Worm (Caenorhabditis elegans) whole organism, late embryonic: ENCODE results near the gene Y55D5A.1.

Experiments
- ceh-22 ChIP-seq: sonication (generic microtip); optimal IDR thresholded peaks from 2 replicates; lab custom pipeline; 2017; ENCODE audit warnings: missing biosample characterization, missing genetic modification characterization
- dve-1 ChIP-seq: sonication (generic microtip); optimal IDR thresholded peaks from 2 replicates; lab custom pipeline; 2017; ENCODE audit warnings: antibody characterized with exemption, mild to moderate bottlenecking, missing genetic modification characterization, missing compliant biosample characterization
- ets-4 ChIP-seq: sonication (generic microtip); optimal IDR thresholded peaks from 2 replicates; lab custom pipeline; 2016; ENCODE audit warnings: missing genetic modification characterization, missing compliant biosample characterization
- fkh-10 ChIP-seq: fragments of 150-350 bp; optimal IDR thresholded peaks from 2 replicates; lab custom pipeline; 2014; ENCODE audit warnings: missing biosample characterization, missing genetic modification reagents, missing genetic modification characterization
- fkh-6 ChIP-seq: sonication (generic microtip); optimal IDR thresholded peaks from 2 replicates; lab custom pipeline; 2016; ENCODE audit warnings: missing genetic modification characterization, missing compliant biosample characterization
- hlh-15 ChIP-seq: sonication (generic microtip); optimal IDR thresholded peaks from 2 replicates; lab custom pipeline; 2016; ENCODE audit warnings: missing genetic modification characterization, missing compliant biosample characterization
- nhr-11 ChIP-seq: fragments of 150-350 bp; optimal IDR thresholded peaks from 2 replicates; lab custom pipeline; 2014; ENCODE audit warnings: missing biosample characterization, missing genetic modification characterization
- pha-2 ChIP-seq: sonication (generic microtip); optimal IDR thresholded peaks from 2 replicates; lab custom pipeline; 2017; ENCODE audit warnings: mild to moderate bottlenecking, missing genetic modification characterization, missing compliant biosample characterization
- pqm-1 ChIP-seq: sonication (generic microtip); optimal IDR thresholded peaks from 2 replicates; lab custom pipeline; 2016; ENCODE audit warnings: missing genetic modification characterization, missing compliant biosample characterization
- syd-9 ChIP-seq: sonication (generic microtip); optimal IDR thresholded peaks from 2 replicates; lab custom pipeline; 2016; ENCODE audit warnings: mild to moderate bottlenecking, missing genetic modification characterization, moderate library complexity, missing compliant biosample characterization
- ttx-3 ChIP-seq: sonication (generic microtip); optimal IDR thresholded peaks from 2 replicates; lab custom pipeline; 2016; ENCODE audit warnings: missing genetic modification reagents, missing genetic modification characterization, missing compliant biosample characterization
- unc-86 ChIP-seq: sonication (generic microtip); optimal IDR thresholded peaks from 2 replicates; lab custom pipeline; 2016; ENCODE audit warnings: missing genetic modification characterization, missing compliant biosample characterization

- no peak for TF ChIP-seq unc-86 (tag; lab: Kevin White, UChicago)
- TF ChIP-seq dve-1 (tag; lab: Kevin White, UChicago) = no peak
- TF ChIP-seq ceh-22 = no peak
- no peak for TF ChIP-seq syd-9 (tag; lab: Kevin White, UChicago)
- TF ChIP-seq ets-4 (tag; lab: Kevin White, UChicago) = no peak
- no peak for TF ChIP-seq fkh-10 (GFP tag; lab: Kevin White, UChicago)
- TF ChIP-seq nhr-11 (tag; lab: Kevin White, UChicago) = no peak
- no peak for TF ChIP-seq pha-2 (tag; lab: Kevin White, UChicago)
- TF ChIP-seq hlh-15 (tag; lab: Kevin White, UChicago) = no peak
- TF ChIP-seq ttx-3 (tag; lab: Kevin White, UChicago) = no peak
- no peak for TF ChIP-seq fkh-6 (tag; lab: Kevin White, UChicago)
- no peak for TF ChIP-seq pqm-1 (tag; lab: Kevin White, UChicago)
These were observed 51.3 kb downstream of the Y55D5A.1 start for ce11 chrIII:3033507-3033906.
